Fruit fly (Drosophila melanogaster) whole organism: ENCODE data around the gene CG44037.

Experiments
- Dll ChIP-seq: fragments of >200 bp; optimal IDR thresholded peaks from 2 replicates; lab custom pipeline; 2017
- usp ChIP-seq: fragments of >200 bp; optimal IDR thresholded peaks from 2 replicates; lab custom pipeline; 2017; ENCODE audit warnings: missing biosample characterization, missing genetic modification characterization, mixed read lengths

DNA sequence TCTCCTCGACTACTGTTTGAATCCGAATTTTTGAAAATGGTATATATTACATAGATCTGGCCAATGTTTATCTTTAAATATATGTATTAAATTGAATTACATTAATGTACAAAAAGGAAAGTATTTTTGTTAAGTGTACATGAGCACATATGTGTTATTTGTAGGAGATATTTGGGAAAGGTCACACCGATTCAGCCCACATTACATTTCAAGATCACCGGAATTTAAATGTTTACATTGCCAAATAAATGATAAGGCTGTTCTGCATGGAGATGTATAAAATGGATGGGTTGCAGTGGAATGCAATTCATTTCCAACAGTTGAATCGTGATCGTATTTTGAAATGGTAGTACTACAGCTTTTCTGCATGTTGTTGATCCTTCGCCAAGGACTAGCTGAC, 29.4 kb upstream of the CG44037 start, which contains the start of gene CG3916:
- no peak for TF ChIP-seq usp
- no peak for TF ChIP-seq Dll (lab: Kevin White, UChicago)
